Worm (Caenorhabditis elegans) whole organism, early embryonic: ENCODE data around the gene dcar-1.

ENCODE experiments used
- B0310.2 ChIP-seq: sonication (generic microtip); optimal IDR thresholded peaks from 2 replicates; lab custom pipeline; 2016; ENCODE audit warnings: mild to moderate bottlenecking, missing genetic modification characterization, missing compliant biosample characterization
- F13C5.2 ChIP-seq: sonication (generic microtip); optimal IDR thresholded peaks from 2 replicates; lab custom pipeline; 2017; ENCODE audit warnings: mild to moderate bottlenecking, missing genetic modification characterization, inconsistent platforms, missing compliant biosample characterization
- aly-1 ChIP-seq: sonication (generic microtip); optimal IDR thresholded peaks from 2 replicates; lab custom pipeline; 2016; ENCODE audit warnings: missing genetic modification characterization, missing compliant biosample characterization
- ama-1 ChIP-seq: fragments of 150-350 bp; optimal IDR thresholded peaks from 2 replicates; lab custom pipeline; 2014
- ceh-36 ChIP-seq: sonication (generic microtip); optimal IDR thresholded peaks from 2 replicates; lab custom pipeline; 2016; ENCODE audit warnings: missing genetic modification characterization, inconsistent platforms, missing compliant biosample characterization
- ets-7 ChIP-seq: sonication (generic microtip); optimal IDR thresholded peaks from 2 replicates; lab custom pipeline; 2016; ENCODE audit warnings: missing genotype, missing genetic modification characterization, missing compliant biosample characterization
- flt-1 ChIP-seq: fragments of 200-800 bp; sonication (Bioruptor generic); IDR thresholded peaks from 2 replicates; pipeline ENCODE4 v1.3.6; 2022; ENCODE audit warnings: missing genetic modification characterization, missing compliant biosample characterization
- hmg-4 ChIP-seq: fragments of 200-800 bp; sonication (Bioruptor generic); optimal IDR thresholded peaks from 2 replicates; lab custom pipeline; 2018; ENCODE audit warnings: mild to moderate bottlenecking, missing genetic modification characterization, missing compliant biosample characterization
- hnd-1 ChIP-seq: sonication (generic microtip); optimal IDR thresholded peaks from 2 replicates; lab custom pipeline; 2016; ENCODE audit warnings: missing genetic modification characterization, missing compliant biosample characterization
- pes-1 ChIP-seq: fragments of 200-800 bp; sonication (Bioruptor generic); IDR thresholded peaks from 2 replicates; pipeline ENCODE4 v1.3.6; 2022; ENCODE audit warnings: missing genetic modification reagents, missing genetic modification characterization, missing compliant biosample characterization
- scrt-1 ChIP-seq: fragments of 200-800 bp; sonication (Bioruptor generic); IDR thresholded peaks from 2 replicates; pipeline ENCODE4 v1.3.6; 2022; ENCODE audit warnings: missing genetic modification characterization, missing compliant biosample characterization
- tbx-11 ChIP-seq: fragments of 200-800 bp; sonication (Bioruptor generic); IDR thresholded peaks from 2 replicates; pipeline ENCODE4 v1.3.6; 2022; ENCODE audit warnings: missing genetic modification characterization, missing compliant biosample characterization
- tbx-37 ChIP-seq: fragments of 200-800 bp; sonication (Bioruptor generic); conservative IDR thresholded peaks from 2 replicates; pipeline ENCODE4 v1.3.6; 2022; ENCODE audit warnings: missing genetic modification reagents, missing genetic modification characterization, missing compliant biosample characterization
- tra-4 ChIP-seq: sonication (generic microtip); optimal IDR thresholded peaks from 2 replicates; lab custom pipeline; 2017; ENCODE audit warnings: missing genetic modification characterization, missing compliant biosample characterization

- no peak for TF ChIP-seq tra-4 (tag; lab: Kevin White, UChicago)
- no peak for TF ChIP-seq ama-1
- TF ChIP-seq ceh-36 (tag; lab: Kevin White, UChicago) = no peak
- no peak for TF ChIP-seq B0310.2 (tag; lab: Kevin White, UChicago)
- TF ChIP-seq scrt-1 (GFP tag; lab: Robert Waterston, UW) = no peak
- no peak for TF ChIP-seq F13C5.2
- no peak for TF ChIP-seq flt-1 (GFP tag; lab: Robert Waterston, UW)
- no peak for TF ChIP-seq ets-7 (tag; lab: Kevin White, UChicago)
- no peak for TF ChIP-seq tbx-11 (GFP tag; lab: Robert Waterston, UW)
- no peak for TF ChIP-seq pes-1 (GFP tag; lab: Robert Waterston, UW)
- TF ChIP-seq aly-1 = no peak
- TF ChIP-seq hnd-1 (tag; lab: Kevin White, UChicago) = no peak
- no peak for TF ChIP-seq tbx-37 (GFP tag; lab: Robert Waterston, UW)
- TF ChIP-seq hmg-4 (GFP tag; lab: Kevin White, UChicago) = no peak
Measured at ce11 chrV:17928128-17928527, 18.0 kb downstream of the dcar-1 start.
